Fruit fly (Drosophila melanogaster) S2 (cell line): ENCODE results near the gene CG31809.

Experiments
- CG8478 ChIP-seq: fragments of >200 bp; optimal IDR thresholded peaks from 2 replicates; lab custom pipeline; 2018
- CTCF ChIP-seq, 2 experiments: fragments of >200 bp; optimal IDR thresholded peaks; 2 replicates each; lab custom pipeline; 2018

CG31809 gene

dm6 chr2L:16808752-16809151, 49.8 kb downstream of the CG31809 start:
- TF ChIP-seq CTCF (optimal IDR thresholded peaks at IDR 0.05; lab: Kevin White, UChicago) (no peak), CG8478 (lab: Kevin White, UChicago) (no peak)

DNA sequence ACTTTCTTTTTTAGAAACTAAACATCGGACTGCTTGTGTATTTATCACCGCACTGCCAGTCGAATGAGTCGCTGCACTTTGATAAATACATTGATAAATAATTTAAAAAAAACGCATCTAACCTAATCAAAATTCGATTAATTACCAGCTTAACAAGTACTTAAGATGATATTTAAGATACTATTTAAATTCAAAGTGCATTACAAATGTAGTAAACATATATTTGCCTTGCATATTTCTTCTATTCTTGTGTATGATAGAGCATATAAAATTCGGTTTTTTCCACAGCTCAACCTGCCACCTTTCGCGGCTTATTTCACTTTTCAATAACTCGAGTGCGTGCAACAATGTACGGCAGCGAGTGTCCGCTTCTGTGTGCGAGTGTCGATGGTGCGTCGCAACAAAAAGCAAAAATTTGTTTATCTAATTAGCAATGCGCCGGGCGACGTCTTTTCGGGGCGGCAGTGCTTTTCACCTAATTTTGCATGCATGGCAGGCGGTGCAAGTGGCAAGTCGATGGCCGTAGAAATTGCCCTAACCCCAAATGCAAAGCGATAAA, 54.1 kb downstream of the CG31809 start, which contains the start of gene CG13272:
Gene CG13272, plus strand, starts transcription at position 509 of the 559 bp plus-strand sequence.
- TF ChIP-seq CTCF (optimal IDR thresholded peaks at IDR 0.05; lab: Kevin White, UChicago) (no peak), CG8478 (lab: Kevin White, UChicago) (no peak)

DNA sequence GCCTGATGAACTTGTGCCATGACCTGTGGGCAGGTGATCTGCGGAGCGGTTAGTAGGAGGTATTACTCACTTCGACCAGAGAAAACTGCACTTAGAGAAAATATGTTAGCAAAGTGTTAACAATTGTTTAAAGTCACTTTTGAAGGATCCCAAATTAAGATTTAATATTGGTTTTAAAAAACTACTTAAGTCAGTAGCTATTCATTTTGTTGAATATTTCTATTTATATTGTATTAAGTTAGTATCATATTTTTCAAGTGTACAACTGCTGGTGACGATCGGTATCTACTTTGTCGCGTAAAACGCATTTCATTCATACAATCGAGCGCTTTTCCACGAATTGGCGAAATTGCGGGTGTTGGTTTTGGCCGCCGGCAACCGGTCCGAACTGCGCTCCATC, 54.9 kb downstream of the CG31809 start:
- no peak for TF ChIP-seq CG8478 (lab: Kevin White, UChicago)
- TF ChIP-seq CTCF (optimal IDR thresholded peaks at IDR 0.05; lab: Kevin White, UChicago) = no peak
